Fruit fly (Drosophila melanogaster): ENCODE data around the gene betaTub85D.

betaTub85D gene

dm6 chr3R:9401127-9401603 lies 8.9 kb downstream of the betaTub85D start, which contains the start of the genes RpL34b and CG8132 (continued):
- TF ChIP-seq pros (GFP tag; optimal IDR thresholded peaks at IDR 0.05): peak; percentile 53
- peak; percentile 94 for TF ChIP-seq ham (GFP tag; IDR thresholded peaks at IDR 0.05)
- TF ChIP-seq peb (GFP tag; IDR thresholded peaks at IDR 0.05): peak; percentile 90
- peak; percentile 84 for TF ChIP-seq CG12219 (GFP tag; optimal IDR thresholded peaks at IDR 0.05)
- peak; percentile 95 for TF ChIP-seq trem (tag; optimal IDR thresholded peaks at IDR 0.05)
- TF ChIP-seq CG16815 (GFP tag; optimal IDR thresholded peaks at IDR 0.05): peak; percentile 95
- TF ChIP-seq vvl (GFP tag; IDR thresholded peaks at IDR 0.05): peak; percentile 98
- TF ChIP-seq CG34224 (GFP tag; IDR thresholded peaks at IDR 0.05; ENCODE audit: partially characterized antibody): no peak
- peak; percentile 94 for TF ChIP-seq seq (GFP tag; IDR thresholded peaks at IDR 0.05)
- peak; percentile 96 for TF ChIP-seq sisA (GFP tag; IDR thresholded peaks at IDR 0.05)
- peak; percentile 92 for TF ChIP-seq ara (GFP tag; IDR thresholded peaks at IDR 0.05)
- TF ChIP-seq danr (GFP tag; IDR thresholded peaks at IDR 0.05): peak; percentile 91
- TF ChIP-seq Dfd (GFP tag; optimal IDR thresholded peaks at IDR 0.05): no peak
- peak; percentile 87 for TF ChIP-seq sd (tag; optimal IDR thresholded peaks at IDR 0.05)
- no peak for TF ChIP-seq Doc3 (GFP tag; IDR thresholded peaks at IDR 0.05; ENCODE audit: partially characterized antibody)
- peak; percentile 87 for TF ChIP-seq CG18011 (GFP tag; optimal IDR thresholded peaks at IDR 0.05)
- TF ChIP-seq CG7372 (GFP tag; IDR thresholded peaks at IDR 0.05): peak; percentile 93
- peak; percentile 83 for TF ChIP-seq pfk (GFP tag; optimal IDR thresholded peaks at IDR 0.05)
- peak; percentile 95 for TF ChIP-seq Dad (GFP tag; optimal IDR thresholded peaks at IDR 0.05)
- TF ChIP-seq ato (GFP tag; IDR thresholded peaks at IDR 0.05; ENCODE audit: partially characterized antibody): peak; percentile 16; the same call in 1 of the 2 replicates
- TF ChIP-seq sob (GFP tag; IDR thresholded peaks at IDR 0.05): peak; percentile 97
- peak; percentile 78 for TF ChIP-seq eyg (GFP tag; optimal IDR thresholded peaks at IDR 0.05)
- TF ChIP-seq CG17612 (GFP tag; IDR thresholded peaks at IDR 0.05): peak; percentile 91
- TF ChIP-seq CG8388 (GFP tag; optimal IDR thresholded peaks at IDR 0.05): peak; percentile 94
- TF ChIP-seq CG6689 (GFP tag; IDR thresholded peaks at IDR 0.05): peak; percentile 94
- TF ChIP-seq esg (GFP tag; conservative IDR thresholded peaks at IDR 0.05): peak; percentile 87
- TF ChIP-seq CG17568 (GFP tag; optimal IDR thresholded peaks at IDR 0.05): no peak
- peak; percentile 91 for TF ChIP-seq zen (tag; optimal IDR thresholded peaks at IDR 0.05)
- TF ChIP-seq CG34376 (GFP tag; optimal IDR thresholded peaks at IDR 0.05): peak; percentile 99
- peak; percentile 90 for TF ChIP-seq gce (GFP tag; IDR thresholded peaks at IDR 0.05)
- TF ChIP-seq dysf (GFP tag; IDR thresholded peaks at IDR 0.05): peak; percentile 95
- peak; percentile 95 for TF ChIP-seq ftz-f1 (GFP tag; optimal IDR thresholded peaks at IDR 0.05)
- TF ChIP-seq CG8281 (tag; optimal IDR thresholded peaks at IDR 0.05): peak; percentile 83
- TF ChIP-seq CG7987 (GFP tag; optimal IDR thresholded peaks at IDR 0.05): peak; percentile 98
- TF ChIP-seq CG3995 (GFP tag; optimal IDR thresholded peaks at IDR 0.05): peak; percentile 80
- TF ChIP-seq CG2116 (GFP tag; optimal IDR thresholded peaks at IDR 0.05): peak; percentile 91
- TF ChIP-seq CG10209 (GFP tag; optimal IDR thresholded peaks at IDR 0.05): peak; percentile 96

DNA sequence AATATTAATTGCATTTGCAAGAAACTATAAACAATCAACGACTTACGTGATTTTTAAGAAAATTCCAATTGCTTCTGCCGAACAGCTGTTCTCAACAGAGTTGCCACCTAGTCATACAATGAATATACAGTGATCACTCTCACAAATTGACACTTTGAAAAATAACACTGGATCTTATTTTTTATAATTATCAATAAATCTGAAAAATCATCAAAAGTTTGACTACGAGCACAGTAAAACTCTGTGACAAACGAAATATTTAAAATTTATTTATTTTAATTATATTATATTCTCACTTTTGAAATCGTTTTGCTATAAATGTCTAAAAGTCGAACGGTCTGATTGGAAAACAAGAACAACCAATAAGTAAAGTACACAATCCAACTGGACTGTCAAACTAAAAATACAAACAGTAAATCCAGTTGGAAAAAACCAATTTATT lies 10.1 kb downstream of the betaTub85D start, which contains the start of gene CG34117:
TSS of gene CG34117 (minus strand) at position 103 of the 442 bp plus-strand sequence.
- TF ChIP-seq ase (GFP tag; IDR thresholded peaks at IDR 0.05): peak; percentile 69; the same call in 2 of the 3 replicates
- TF ChIP-seq knrl (GFP tag; IDR thresholded peaks at IDR 0.05; ENCODE audit: partially characterized antibody): no peak
- TF ChIP-seq Mad (GFP tag; optimal IDR thresholded peaks at IDR 0.05): peak; percentile 55
- peak; percentile 27 for TF ChIP-seq CG30431 (GFP tag; optimal IDR thresholded peaks at IDR 0.05)
- TF ChIP-seq CG17829 (tag; optimal IDR thresholded peaks at IDR 0.05): peak; percentile 89
- TF ChIP-seq Vsx1 (GFP tag; optimal IDR thresholded peaks at IDR 0.05): peak; percentile 52
- TF ChIP-seq repo (GFP tag; optimal IDR thresholded peaks at IDR 0.05): peak; percentile 18
- TF ChIP-seq CG5245 (GFP tag; optimal IDR thresholded peaks at IDR 0.05): peak; percentile 64
- TF ChIP-seq CG3407 (GFP tag; optimal IDR thresholded peaks at IDR 0.05): peak; percentile 13
- no peak for TF ChIP-seq ato (GFP tag; IDR thresholded peaks at IDR 0.05; ENCODE audit: partially characterized antibody)
- TF ChIP-seq Camta (GFP tag; optimal IDR thresholded peaks at IDR 0.05): peak; percentile 46
- TF ChIP-seq stwl (tag; optimal IDR thresholded peaks at IDR 0.05): peak; percentile 58
- TF ChIP-seq CG1647 (GFP tag; optimal IDR thresholded peaks at IDR 0.05): peak; percentile 58
- no peak for TF ChIP-seq en (GFP tag; optimal IDR thresholded peaks at IDR 0.05)
- TF ChIP-seq Drgx (GFP tag; IDR thresholded peaks at IDR 0.05): peak; percentile 66
- TF ChIP-seq Ada2b (GFP tag; IDR thresholded peaks at IDR 0.05): peak; percentile 86

All from whole organism, embryonic.